Worm (Caenorhabditis elegans) whole organism, early embryonic: ENCODE results near the gene C54D10.3.

Source experiments
- B0310.2 ChIP-seq: sonication (generic microtip); optimal IDR thresholded peaks from 2 replicates; lab custom pipeline; 2016; ENCODE audit warnings: mild to moderate bottlenecking, missing genetic modification characterization, missing compliant biosample characterization
- F13C5.2 ChIP-seq: sonication (generic microtip); optimal IDR thresholded peaks from 2 replicates; lab custom pipeline; 2017; ENCODE audit warnings: mild to moderate bottlenecking, missing genetic modification characterization, inconsistent platforms, missing compliant biosample characterization
- aly-1 ChIP-seq: sonication (generic microtip); optimal IDR thresholded peaks from 2 replicates; lab custom pipeline; 2016; ENCODE audit warnings: missing genetic modification characterization, missing compliant biosample characterization
- ama-1 ChIP-seq: fragments of 150-350 bp; optimal IDR thresholded peaks from 2 replicates; lab custom pipeline; 2014
- ceh-13 ChIP-seq: fragments of 200-800 bp; sonication (Bioruptor generic); optimal IDR thresholded peaks from 2 replicates; lab custom pipeline; 2018; ENCODE audit warnings: mild to moderate bottlenecking, missing genetic modification characterization, missing compliant biosample characterization
- ceh-36 ChIP-seq: sonication (generic microtip); optimal IDR thresholded peaks from 2 replicates; lab custom pipeline; 2016; ENCODE audit warnings: missing genetic modification characterization, inconsistent platforms, missing compliant biosample characterization
- ets-7 ChIP-seq: sonication (generic microtip); optimal IDR thresholded peaks from 2 replicates; lab custom pipeline; 2016; ENCODE audit warnings: missing genotype, missing genetic modification characterization, missing compliant biosample characterization
- flt-1 ChIP-seq: fragments of 200-800 bp; sonication (Bioruptor generic); IDR thresholded peaks from 2 replicates; pipeline ENCODE4 v1.3.6; 2022; ENCODE audit warnings: missing genetic modification characterization, missing compliant biosample characterization
- hmbx-1 ChIP-seq: sonication (generic microtip); optimal IDR thresholded peaks from 2 replicates; lab custom pipeline; 2016; ENCODE audit warnings: mild to moderate bottlenecking, missing genetic modification characterization, missing compliant biosample characterization
- hmg-4 ChIP-seq: fragments of 200-800 bp; sonication (Bioruptor generic); optimal IDR thresholded peaks from 2 replicates; lab custom pipeline; 2018; ENCODE audit warnings: mild to moderate bottlenecking, missing genetic modification characterization, missing compliant biosample characterization
- hnd-1 ChIP-seq: sonication (generic microtip); optimal IDR thresholded peaks from 2 replicates; lab custom pipeline; 2016; ENCODE audit warnings: missing genetic modification characterization, missing compliant biosample characterization
- pes-1 ChIP-seq: fragments of 200-800 bp; sonication (Bioruptor generic); IDR thresholded peaks from 2 replicates; pipeline ENCODE4 v1.3.6; 2022; ENCODE audit warnings: missing genetic modification reagents, missing genetic modification characterization, missing compliant biosample characterization
- scrt-1 ChIP-seq: fragments of 200-800 bp; sonication (Bioruptor generic); IDR thresholded peaks from 2 replicates; pipeline ENCODE4 v1.3.6; 2022; ENCODE audit warnings: missing genetic modification characterization, missing compliant biosample characterization
- sea-1 ChIP-seq: fragments of 200-800 bp; sonication (Bioruptor generic); conservative IDR thresholded peaks from 2 replicates; pipeline ENCODE4 v1.3.6; 2022; ENCODE audit warnings: missing genetic modification characterization, missing compliant biosample characterization
- tbx-11 ChIP-seq: fragments of 200-800 bp; sonication (Bioruptor generic); IDR thresholded peaks from 2 replicates; pipeline ENCODE4 v1.3.6; 2022; ENCODE audit warnings: missing genetic modification characterization, missing compliant biosample characterization
- tbx-37 ChIP-seq: fragments of 200-800 bp; sonication (Bioruptor generic); conservative IDR thresholded peaks from 2 replicates; pipeline ENCODE4 v1.3.6; 2022; ENCODE audit warnings: missing genetic modification reagents, missing genetic modification characterization, missing compliant biosample characterization
- tra-4 ChIP-seq: sonication (generic microtip); optimal IDR thresholded peaks from 2 replicates; lab custom pipeline; 2017; ENCODE audit warnings: missing genetic modification characterization, missing compliant biosample characterization

The C54D10.3 gene

ce11 chrV:12397545-12397944 lies 20.8 kb upstream of the C54D10.3 start, which contains the start of gene K01D12.5:
K01D12.5 (plus strand) TSS chrV:12397845.
- TF ChIP-seq hmbx-1 (tag; lab: Kevin White, UChicago) (no peak), scrt-1 (no peak), F13C5.2 (tag; lab: Kevin White, UChicago) (no peak), aly-1 (tag; lab: Kevin White, UChicago) (no peak), tbx-37 (GFP tag; lab: Robert Waterston, UW) (no peak), hnd-1 (no peak), ama-1 (lab: Kevin White, UChicago) (no peak), ceh-36 (tag; lab: Kevin White, UChicago) (no peak), hmg-4 (GFP tag; lab: Kevin White, UChicago) (no peak), flt-1 (GFP tag; lab: Robert Waterston, UW) (no peak), ceh-13 (GFP tag; lab: Kevin White, UChicago) (no peak), tra-4 (tag; lab: Kevin White, UChicago) (no peak), sea-1 (GFP tag; lab: Robert Waterston, UW) (no peak), ets-7 (tag; lab: Kevin White, UChicago) (no peak), B0310.2 (tag; lab: Kevin White, UChicago) (no peak), tbx-11 (GFP tag; lab: Robert Waterston, UW) (no peak), pes-1 (no peak)

ce11 chrV:12400677-12401236 lies 17.6 kb upstream of the C54D10.3 start, which contains the start of the genes K01D12.20 and miga-1:
K01D12.20 (minus strand) TSS chrV:12400814.
miga-1 (minus strand) TSS chrV:12400859.
- TF ChIP-seq ceh-13 (GFP tag; lab: Kevin White, UChicago) (no peak), hmbx-1 (tag; lab: Kevin White, UChicago) (no peak), scrt-1 (no peak), hmg-4 (GFP tag; lab: Kevin White, UChicago) (no peak), F13C5.2 (tag; lab: Kevin White, UChicago) (no peak)

- no peak for TF ChIP-seq F13C5.2 (tag; lab: Kevin White, UChicago)
- TF ChIP-seq pes-1 = no peak
- no peak for TF ChIP-seq B0310.2 (tag; lab: Kevin White, UChicago)
- no peak for TF ChIP-seq ceh-13 (GFP tag; lab: Kevin White, UChicago)
- no peak for TF ChIP-seq flt-1 (GFP tag; lab: Robert Waterston, UW)
- no peak for TF ChIP-seq scrt-1
- no peak for TF ChIP-seq tra-4 (tag; lab: Kevin White, UChicago)
- no peak for TF ChIP-seq ama-1 (lab: Kevin White, UChicago)
- no peak for TF ChIP-seq hnd-1
- TF ChIP-seq tbx-37 (GFP tag; lab: Robert Waterston, UW) = no peak
These were observed 17.0 kb upstream of the C54D10.3 start, which contains the start of gene K01D12.7 for ce11 chrV:12401383-12401782. K01D12.7 (minus strand) TSS chrV:12401483.

ce11 chrV:12402355-12402754 lies 16.0 kb upstream of the C54D10.3 start, which contains the start of gene K01D12.8:
K01D12.8 (plus strand) TSS chrV:12402655.
- no peak for TF ChIP-seq sea-1 (GFP tag; lab: Robert Waterston, UW)
- no peak for TF ChIP-seq aly-1 (tag; lab: Kevin White, UChicago)
- TF ChIP-seq hmg-4 (GFP tag; lab: Kevin White, UChicago) = no peak
- no peak for TF ChIP-seq F13C5.2 (tag; lab: Kevin White, UChicago)
- no peak for TF ChIP-seq B0310.2 (tag; lab: Kevin White, UChicago)
- no peak for TF ChIP-seq pes-1
- TF ChIP-seq ama-1 (lab: Kevin White, UChicago) = no peak
- TF ChIP-seq scrt-1 = no peak
- TF ChIP-seq ets-7 (tag; lab: Kevin White, UChicago) = no peak
- no peak for TF ChIP-seq hmbx-1 (tag; lab: Kevin White, UChicago)
- no peak for TF ChIP-seq ceh-36 (tag; lab: Kevin White, UChicago)
- TF ChIP-seq tbx-11 (GFP tag; lab: Robert Waterston, UW) = no peak
- no peak for TF ChIP-seq flt-1 (GFP tag; lab: Robert Waterston, UW)
- no peak for TF ChIP-seq ceh-13 (GFP tag; lab: Kevin White, UChicago)
- TF ChIP-seq tra-4 (tag; lab: Kevin White, UChicago) = no peak
- no peak for TF ChIP-seq hnd-1
- TF ChIP-seq tbx-37 (GFP tag; lab: Robert Waterston, UW) = no peak

- no peak for TF ChIP-seq ama-1 (lab: Kevin White, UChicago)
- TF ChIP-seq tbx-37 (GFP tag; lab: Robert Waterston, UW) = no peak
- no peak for TF ChIP-seq tbx-11 (GFP tag; lab: Robert Waterston, UW)
- no peak for TF ChIP-seq hmg-4 (GFP tag; lab: Kevin White, UChicago)
- TF ChIP-seq aly-1 (tag; lab: Kevin White, UChicago) = no peak
- TF ChIP-seq ceh-36 (tag; lab: Kevin White, UChicago) = no peak
- no peak for TF ChIP-seq flt-1 (GFP tag; lab: Robert Waterston, UW)
- no peak for TF ChIP-seq B0310.2 (tag; lab: Kevin White, UChicago)
- no peak for TF ChIP-seq hmbx-1 (tag; lab: Kevin White, UChicago)
- TF ChIP-seq F13C5.2 (tag; lab: Kevin White, UChicago) = no peak
- TF ChIP-seq tra-4 (tag; lab: Kevin White, UChicago) = no peak
These were observed 13.8 kb upstream of the C54D10.3 start, which contains the start of gene K01D12.9 for ce11 chrV:12404544-12404943. K01D12.9 (minus strand) TSS chrV:12404644.

- TF ChIP-seq B0310.2 (tag; lab: Kevin White, UChicago) (no peak), hmbx-1 (tag; lab: Kevin White, UChicago) (no peak), ceh-36 (tag; lab: Kevin White, UChicago) (no peak), ama-1 (lab: Kevin White, UChicago) (no peak), tra-4 (tag; lab: Kevin White, UChicago) (no peak), hnd-1 (no peak), pes-1 (no peak)
These were observed 12.5 kb upstream of the C54D10.3 start, which contains the start of gene K01D12.10 for ce11 chrV:12405929-12406328. K01D12.10 (plus strand) TSS chrV:12406229.

ce11 chrV:12406514-12406913 lies 11.9 kb upstream of the C54D10.3 start:
- no peak for TF ChIP-seq pes-1
- no peak for TF ChIP-seq F13C5.2 (tag; lab: Kevin White, UChicago)
- no peak for TF ChIP-seq ama-1 (lab: Kevin White, UChicago)
- no peak for TF ChIP-seq scrt-1
- TF ChIP-seq B0310.2 (tag; lab: Kevin White, UChicago) = no peak
- TF ChIP-seq ceh-36 (tag; lab: Kevin White, UChicago) = no peak
- TF ChIP-seq tbx-37 (GFP tag; lab: Robert Waterston, UW) = no peak
- TF ChIP-seq ets-7 (tag; lab: Kevin White, UChicago) = no peak
- no peak for TF ChIP-seq hnd-1
- no peak for TF ChIP-seq hmg-4 (GFP tag; lab: Kevin White, UChicago)
- TF ChIP-seq aly-1 (tag; lab: Kevin White, UChicago) = no peak
